Fruit fly (Drosophila melanogaster) whole organism, embryonic: ENCODE results near the gene SerRS.

Source experiments
- Atf3 ChIP-seq: fragments of 200-800 bp; sonication (Bioruptor generic); optimal IDR thresholded peaks from 3 replicates; lab custom pipeline; 2016; ENCODE audit warnings: missing biosample characterization, missing genetic modification characterization
- C15 ChIP-seq: fragments of 200-800 bp; sonication (Bioruptor generic); IDR thresholded peaks from 3 replicates; pipeline ENCODE4 v1.3.6; 2022; ENCODE audit warnings: missing biosample characterization, missing genetic modification characterization
- CG10462 ChIP-seq: fragments of 200-800 bp; sonication (Bioruptor generic); optimal IDR thresholded peaks from 2 replicates; lab custom pipeline; 2016; ENCODE audit warnings: missing biosample characterization, missing genetic modification characterization
- CG10979 ChIP-seq: fragments of 200-800 bp; sonication (Bioruptor generic); optimal IDR thresholded peaks from 2 replicates; lab custom pipeline; 2018; ENCODE audit warnings: missing biosample characterization, mild to moderate bottlenecking, missing genetic modification characterization, moderate library complexity
- CG11560 ChIP-seq: fragments of 200-800 bp; sonication (Bioruptor generic); IDR thresholded peaks from 3 replicates; pipeline ENCODE4 v1.3.6; 2022; ENCODE audit warnings: missing biosample characterization, missing genetic modification characterization
- CG12071 ChIP-seq: fragments of 200-800 bp; sonication (Bioruptor generic); optimal IDR thresholded peaks from 3 replicates; lab custom pipeline; 2018; ENCODE audit warnings: missing biosample characterization, mild to moderate bottlenecking, missing genetic modification characterization
- CG12236 ChIP-seq: fragments of 200-800 bp; sonication (Bioruptor generic); optimal IDR thresholded peaks from 2 replicates; lab custom pipeline; 2016; ENCODE audit warnings: missing biosample characterization, missing genetic modification characterization
- CG12942 ChIP-seq: fragments of 200-800 bp; sonication (Bioruptor generic); optimal IDR thresholded peaks from 3 replicates; lab custom pipeline; 2016; ENCODE audit warnings: missing biosample characterization, missing genetic modification characterization
- CG13287 ChIP-seq: fragments of 200-800 bp; sonication (Bioruptor generic); IDR thresholded peaks from 2 replicates; pipeline ENCODE4 v1.3.6; 2022; ENCODE audit warnings: missing biosample characterization, missing genetic modification characterization; ENCODE audit not compliant: partially characterized antibody
- CG13296 ChIP-seq: fragments of 200-800 bp; sonication (Bioruptor generic); optimal IDR thresholded peaks from 3 replicates; lab custom pipeline; 2018; ENCODE audit warnings: missing biosample characterization, mild to moderate bottlenecking, missing genetic modification characterization
- CG17802 ChIP-seq: fragments of 200-800 bp; sonication (Bioruptor generic); optimal IDR thresholded peaks from 2 replicates; lab custom pipeline; 2018; ENCODE audit warnings: missing biosample characterization, mild to moderate bottlenecking, missing genetic modification characterization, moderate library complexity
- CG18476 ChIP-seq: fragments of 200-800 bp; sonication (Bioruptor generic); optimal IDR thresholded peaks from 2 replicates; lab custom pipeline; 2016; ENCODE audit warnings: missing biosample characterization, mild to moderate bottlenecking, missing genetic modification characterization
- CG2116 ChIP-seq: fragments of 200-800 bp; sonication (Bioruptor generic); optimal IDR thresholded peaks from 3 replicates; lab custom pipeline; 2018; ENCODE audit warnings: missing biosample characterization, mild to moderate bottlenecking, missing genetic modification characterization
- CG3065 ChIP-seq: fragments of 200-800 bp; sonication (Bioruptor generic); optimal IDR thresholded peaks from 2 replicates; lab custom pipeline; 2016; ENCODE audit warnings: missing biosample characterization, missing genetic modification characterization
- CG32767 ChIP-seq: fragments of 200-800 bp; sonication (Bioruptor generic); IDR thresholded peaks from 2 replicates; pipeline ENCODE4 v1.3.6; 2022; ENCODE audit warnings: missing biosample characterization, missing genetic modification characterization
- CG43689 ChIP-seq: fragments of 200-800 bp; sonication (Bioruptor generic); IDR thresholded peaks from 2 replicates; pipeline ENCODE4 v1.3.6; 2022; ENCODE audit warnings: missing biosample characterization, missing genetic modification characterization
- CG4617 ChIP-seq: fragments of 200-800 bp; sonication (Bioruptor generic); optimal IDR thresholded peaks from 3 replicates; lab custom pipeline; 2016; ENCODE audit warnings: missing biosample characterization, missing genetic modification characterization, borderline replicate concordance
- CG5245 ChIP-seq: fragments of 200-800 bp; sonication (Bioruptor generic); optimal IDR thresholded peaks from 3 replicates; lab custom pipeline; 2016; ENCODE audit warnings: missing biosample characterization, missing genetic modification characterization
- CG6254 ChIP-seq: fragments of 200-800 bp; sonication (Bioruptor generic); optimal IDR thresholded peaks from 3 replicates; lab custom pipeline; 2017; ENCODE audit warnings: mild to moderate bottlenecking, missing biosample characterization, missing genetic modification reagents, missing genetic modification characterization
- CG8765 ChIP-seq: fragments of 200-800 bp; sonication (Bioruptor generic); IDR thresholded peaks from 2 replicates; pipeline ENCODE4 v1.3.6; 2022; ENCODE audit warnings: missing biosample characterization, missing genetic modification characterization
- D ChIP-seq, 2 experiments: fragments of 200-800 bp in 1 of 2; fragments of >200 bp in 1 of 2; sonication (Bioruptor generic) in 1 of 2; optimal IDR thresholded peaks; 2 replicates in 1 of 2; 3 replicates in 1 of 2; lab custom pipeline; 2017; ENCODE audit warnings: mild to moderate bottlenecking in 1 of 2, missing biosample characterization in 1 of 2, missing genetic modification characterization in 1 of 2, missing genetic modification reagents in 1 of 2
- Dip2 ChIP-seq: fragments of 200-800 bp; sonication (Bioruptor generic); IDR thresholded peaks from 2 replicates; pipeline ENCODE4 v1.3.6; 2022; ENCODE audit warnings: missing biosample characterization, missing genetic modification characterization
- Doc2 ChIP-seq: fragments of 200-800 bp; sonication (Bioruptor generic); IDR thresholded peaks from 2 replicates; pipeline ENCODE4 v1.3.6; 2022; ENCODE audit warnings: missing biosample characterization, missing genetic modification characterization
- H2.0 ChIP-seq: fragments of 200-800 bp; sonication (Bioruptor generic); IDR thresholded peaks from 2 replicates; pipeline ENCODE4 v1.3.6; 2022; ENCODE audit warnings: missing biosample characterization, missing genetic modification characterization
- Hr3 ChIP-seq: fragments of 200-800 bp; sonication (Bioruptor generic); optimal IDR thresholded peaks from 3 replicates; lab custom pipeline; 2016; ENCODE audit warnings: missing biosample characterization, missing genetic modification characterization
- Hr39 ChIP-seq: fragments of >200 bp; optimal IDR thresholded peaks from 2 replicates; lab custom pipeline; 2017
- MESR4 ChIP-seq: fragments of 200-800 bp; sonication (Bioruptor generic); optimal IDR thresholded peaks from 2 replicates; lab custom pipeline; 2018; ENCODE audit warnings: missing biosample characterization, mild to moderate bottlenecking, missing genetic modification characterization, moderate library complexity
- Mrtf ChIP-seq: fragments of 200-800 bp; sonication (Bioruptor generic); IDR thresholded peaks from 3 replicates; pipeline ENCODE4 v1.3.6; 2022; ENCODE audit warnings: missing biosample characterization, missing genetic modification characterization
- Side ChIP-seq: fragments of 200-800 bp; sonication (Bioruptor generic); optimal IDR thresholded peaks from 2 replicates; lab custom pipeline; 2016; ENCODE audit warnings: missing biosample characterization, missing genetic modification characterization
- aop ChIP-seq: fragments of 200-800 bp; sonication (Bioruptor generic); IDR thresholded peaks from 2 replicates; pipeline ENCODE4 v1.3.6; 2022; ENCODE audit warnings: missing biosample characterization, missing genetic modification characterization
- bbx ChIP-seq: fragments of 200-800 bp; sonication (Bioruptor generic); IDR thresholded peaks from 2 replicates; pipeline ENCODE4 v1.3.6; 2022; ENCODE audit warnings: missing biosample characterization, missing genetic modification characterization; ENCODE audit not compliant: partially characterized antibody
- crc ChIP-seq: fragments of 200-800 bp; sonication (Bioruptor generic); optimal IDR thresholded peaks from 2 replicates; lab custom pipeline; 2016; ENCODE audit warnings: missing biosample characterization, missing genetic modification characterization
- dimm ChIP-seq: fragments of 200-800 bp; sonication (Bioruptor generic); IDR thresholded peaks from 2 replicates; pipeline ENCODE4 v1.3.6; 2022; ENCODE audit warnings: missing biosample characterization, missing genetic modification characterization
- disco-r ChIP-seq: fragments of 200-800 bp; sonication (Bioruptor generic); optimal IDR thresholded peaks from 2 replicates; lab custom pipeline; 2016; ENCODE audit warnings: missing biosample characterization, missing genetic modification characterization
- dmrt11E ChIP-seq: fragments of 200-800 bp; sonication (Bioruptor generic); optimal IDR thresholded peaks from 3 replicates; lab custom pipeline; 2018; ENCODE audit warnings: missing biosample characterization, mild to moderate bottlenecking, missing genetic modification characterization, moderate library complexity
- exex ChIP-seq: fragments of 200-800 bp; sonication (Bioruptor generic); optimal IDR thresholded peaks from 4 replicates; lab custom pipeline; 2018; ENCODE audit warnings: missing biosample characterization, mild to moderate bottlenecking, missing genetic modification characterization, moderate library complexity
- eyg ChIP-seq: fragments of 200-800 bp; sonication (Bioruptor generic); optimal IDR thresholded peaks from 3 replicates; lab custom pipeline; 2016; ENCODE audit warnings: missing biosample characterization, missing genetic modification characterization
- gce ChIP-seq: fragments of 200-800 bp; sonication (Bioruptor generic); IDR thresholded peaks from 3 replicates; pipeline ENCODE4 v1.3.6; 2022; ENCODE audit warnings: missing biosample characterization, missing genetic modification characterization
- gcm ChIP-seq: fragments of 200-800 bp; sonication (Bioruptor generic); optimal IDR thresholded peaks from 2 replicates; lab custom pipeline; 2019; ENCODE audit warnings: missing biosample characterization, mild to moderate bottlenecking, missing genetic modification characterization, moderate library complexity
- gro ChIP-seq: fragments of 200-800 bp; sonication (Bioruptor generic); optimal IDR thresholded peaks from 2 replicates; lab custom pipeline; 2016; ENCODE audit warnings: missing biosample characterization, missing genetic modification characterization
- h ChIP-seq: fragments of >200 bp; optimal IDR thresholded peaks from 2 replicates; lab custom pipeline; 2017
- ham ChIP-seq: fragments of 200-800 bp; sonication (Bioruptor generic); IDR thresholded peaks from 2 replicates; pipeline ENCODE4 v1.3.6; 2022; ENCODE audit warnings: missing biosample characterization, missing genetic modification characterization
- lilli ChIP-seq: fragments of 200-800 bp; sonication (Bioruptor generic); optimal IDR thresholded peaks from 3 replicates; lab custom pipeline; 2016; ENCODE audit warnings: missing biosample characterization, missing genetic modification characterization
- lov ChIP-seq, 2 experiments: fragments of 200-800 bp in 1 of 2; fragments of >200 bp in 1 of 2; sonication (Bioruptor generic) in 1 of 2; IDR thresholded peaks in 1 of 2; optimal IDR thresholded peaks in 1 of 2; 2 replicates in 1 of 2; 3 replicates in 1 of 2; pipeline versions ENCODE4 v1.3.6 to Lab custom; 2017 to 2022; ENCODE audit warnings: missing biosample characterization in 1 of 2, missing genetic modification characterization in 1 of 2
- maf-S ChIP-seq: fragments of 200-800 bp; sonication (Bioruptor generic); optimal IDR thresholded peaks from 2 replicates; lab custom pipeline; 2016; ENCODE audit warnings: missing biosample characterization, missing genetic modification characterization
- nau ChIP-seq: fragments of 200-800 bp; sonication (Bioruptor generic); optimal IDR thresholded peaks from 3 replicates; lab custom pipeline; 2017; ENCODE audit warnings: missing biosample characterization, mild to moderate bottlenecking, missing genetic modification characterization, missing genetic modification reagents
- p53 ChIP-seq: fragments of 200-800 bp; sonication (Bioruptor generic); optimal IDR thresholded peaks from 2 replicates; lab custom pipeline; 2016; ENCODE audit warnings: missing biosample characterization, missing genetic modification characterization
- ranshi ChIP-seq: fragments of 200-800 bp; sonication (Bioruptor generic); IDR thresholded peaks from 2 replicates; pipeline ENCODE4 v1.3.6; 2022; ENCODE audit warnings: missing biosample characterization, missing genetic modification characterization
- schlank ChIP-seq: fragments of 200-800 bp; sonication (Bioruptor generic); optimal IDR thresholded peaks from 2 replicates; lab custom pipeline; 2018; ENCODE audit warnings: missing biosample characterization, mild to moderate bottlenecking, missing genetic modification characterization
- sim ChIP-seq: fragments of 200-800 bp; sonication (Bioruptor generic); IDR thresholded peaks from 2 replicates; pipeline ENCODE4 v1.3.6; 2022; ENCODE audit warnings: missing biosample characterization, missing genetic modification characterization
- toy ChIP-seq: fragments of 200-800 bp; sonication (Bioruptor generic); IDR thresholded peaks from 2 replicates; pipeline ENCODE4 v1.3.6; 2022; ENCODE audit warnings: missing biosample characterization, missing genetic modification characterization

SerRS gene

DNA sequence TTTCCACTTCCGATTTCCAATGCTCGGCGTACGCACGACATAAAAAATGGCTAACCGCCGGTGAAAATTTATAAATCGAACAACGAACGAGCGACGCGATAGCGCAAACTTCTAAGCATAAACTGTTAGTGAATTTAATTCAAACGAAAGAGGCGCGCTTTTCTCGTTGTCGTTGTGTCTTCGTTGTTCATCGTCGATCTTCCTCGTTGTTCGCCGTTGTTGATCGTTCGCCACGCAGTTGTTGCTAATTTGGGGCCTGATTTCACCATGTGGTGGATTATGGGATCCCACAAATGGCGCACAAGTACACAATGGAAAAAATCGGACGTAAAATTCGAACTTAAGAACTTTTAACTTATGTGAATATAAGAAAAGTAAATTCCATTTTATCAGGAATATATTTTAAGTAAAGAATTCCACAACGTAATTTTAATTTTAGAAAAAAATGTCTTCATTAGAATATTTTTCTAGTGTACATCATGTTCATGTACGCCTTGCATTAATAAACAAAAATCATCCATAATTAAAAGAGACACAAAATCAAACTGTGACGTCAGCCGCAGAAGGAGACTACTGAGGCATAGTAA is 49.2 kb upstream of the SerRS start (continued):
- TF ChIP-seq CG4617 (GFP tag; lab: Kevin White, UChicago) (no peak), CG12071 (GFP tag; lab: Kevin White, UChicago) (peak; percentile 26), Mrtf (GFP tag; lab: Robert Waterston, UW) (no peak), CG10979 (peak; percentile 63), aop (GFP tag; lab: Robert Waterston, UW) (no peak), ham (GFP tag; lab: Robert Waterston, UW) (no peak), schlank (tag; lab: Kevin White, UChicago) (no peak), gce (peak; percentile 46; the same call in 1 of the 3 replicates), CG17802 (tag; lab: Kevin White, UChicago) (no peak), CG13296 (GFP tag; lab: Kevin White, UChicago) (peak; percentile 76), CG12236 (GFP tag; lab: Kevin White, UChicago) (no peak), sim (GFP tag; lab: Robert Waterston, UW) (no peak), nau (GFP tag; lab: Kevin White, UChicago) (peak; percentile 19), CG43689 (GFP tag; lab: Robert Waterston, UW) (0 out of 2 replicates have a peak, but pooled peaks have one; percentile 34), MESR4 (GFP tag; lab: Kevin White, UChicago) (no peak), CG13287 (GFP tag; lab: Robert Waterston, UW) (no peak), C15 (GFP tag; lab: Robert Waterston, UW) (0 out of 3 replicates have a peak, but pooled peaks have one; percentile 10), CG12942 (GFP tag; lab: Kevin White, UChicago) (peak; percentile 49), CG3065 (GFP tag; lab: Kevin White, UChicago) (peak; percentile 0), gro (GFP tag; lab: Kevin White, UChicago) (peak; percentile 66), ranshi (peak; percentile 70), maf-S (GFP tag; lab: Kevin White, UChicago) (peak; percentile 31), Doc2 (GFP tag; lab: Robert Waterston, UW) (no peak), Hr39 (no peak), bbx (GFP tag; lab: Robert Waterston, UW) (no peak), disco-r (GFP tag; lab: Kevin White, UChicago) (no peak), Hr3 (GFP tag; lab: Kevin White, UChicago) (peak; percentile 58), exex (peak; percentile 32), h (lab: Kevin White, UChicago) (no peak), CG2116 (GFP tag; lab: Kevin White, UChicago) (peak; percentile 20), CG6254 (no peak), crc (GFP tag; lab: Kevin White, UChicago) (peak; percentile 6), CG5245 (no peak), lilli (GFP tag; lab: Kevin White, UChicago) (peak; percentile 75), D (optimal IDR thresholded peaks at IDR 0.05; lab: Kevin White, UChicago) (no peak), D (GFP tag; optimal IDR thresholded peaks at IDR 0.05; lab: Kevin White, UChicago) (peak; percentile 21), p53 (GFP tag; lab: Kevin White, UChicago) (no peak), CG32767 (GFP tag; lab: Robert Waterston, UW) (no peak; the same call in 1 of the 2 replicates), Dip2 (GFP tag; lab: Robert Waterston, UW) (no peak), Side (GFP tag; lab: Kevin White, UChicago) (peak; percentile 25), CG10462 (GFP tag; lab: Kevin White, UChicago) (no peak), H2.0 (GFP tag; lab: Robert Waterston, UW) (peak; percentile 67), CG8765 (GFP tag; lab: Robert Waterston, UW) (no peak), CG18476 (peak; percentile 16), dimm (no peak), eyg (GFP tag; lab: Kevin White, UChicago) (peak; percentile 19), Atf3 (GFP tag; lab: Kevin White, UChicago) (no peak), toy (no peak), dmrt11E (tag; lab: Kevin White, UChicago) (no peak), CG11560 (no peak), gcm (GFP tag; lab: Kevin White, UChicago) (peak; percentile 53), lov (optimal IDR thresholded peaks at IDR 0.05; lab: Kevin White, UChicago) (no peak), lov (GFP tag; IDR thresholded peaks at IDR 0.05; lab: Robert Waterston, UW) (no peak)
